Fruit fly (Drosophila melanogaster) whole organism, prepupa: ENCODE data around the gene CG11050.

Source experiments
- Blimp-1 ChIP-seq: fragments of 200-800 bp; sonication (Bioruptor generic); optimal IDR thresholded peaks from 3 replicates; lab custom pipeline; 2017; ENCODE audit warnings: missing biosample characterization, missing genetic modification characterization, mild to moderate bottlenecking, moderate library complexity, missing genetic modification reagents
- CG11294 ChIP-seq: fragments of 200-800 bp; sonication (Bioruptor generic); IDR thresholded peaks from 2 replicates; pipeline ENCODE4 v1.3.6; 2022; ENCODE audit warnings: missing biosample characterization, missing genetic modification characterization
- CG11762 ChIP-seq: fragments of 200-800 bp; sonication (Bioruptor generic); optimal IDR thresholded peaks from 3 replicates; lab custom pipeline; 2016; ENCODE audit warnings: missing biosample characterization, missing genetic modification characterization; ENCODE audit not compliant: insufficient read depth
- CG15336 ChIP-seq: fragments of 200-800 bp; sonication (Bioruptor generic); IDR thresholded peaks from 2 replicates; pipeline ENCODE4 v1.3.6; 2022; ENCODE audit warnings: missing biosample characterization, missing genetic modification characterization
- CG1621 ChIP-seq: fragments of 200-800 bp; sonication (Bioruptor generic); optimal IDR thresholded peaks from 3 replicates; lab custom pipeline; 2018; ENCODE audit warnings: missing biosample characterization, mild to moderate bottlenecking, missing genetic modification characterization
- CG31627 ChIP-seq: fragments of 200-800 bp; sonication (Bioruptor generic); optimal IDR thresholded peaks from 3 replicates; lab custom pipeline; 2016; ENCODE audit warnings: missing biosample characterization, missing genetic modification characterization
- CG32006 ChIP-seq: fragments of 200-800 bp; sonication (Bioruptor generic); optimal IDR thresholded peaks from 3 replicates; lab custom pipeline; 2017; ENCODE audit warnings: missing biosample characterization, mild to moderate bottlenecking, missing genetic modification characterization
- CG34406 ChIP-seq: fragments of 200-800 bp; sonication (Bioruptor generic); optimal IDR thresholded peaks from 3 replicates; lab custom pipeline; 2016; ENCODE audit warnings: missing biosample characterization, missing genetic modification characterization
- CG4318 ChIP-seq: fragments of 200-800 bp; sonication (Bioruptor generic); optimal IDR thresholded peaks from 3 replicates; lab custom pipeline; 2017; ENCODE audit warnings: missing biosample characterization, mild to moderate bottlenecking, missing genetic modification characterization
- CG6792 ChIP-seq: fragments of 200-800 bp; sonication (Bioruptor generic); optimal IDR thresholded peaks from 3 replicates; lab custom pipeline; 2016; ENCODE audit warnings: missing biosample characterization, missing genetic modification characterization
- CG6808 ChIP-seq: fragments of 200-800 bp; sonication (Bioruptor generic); optimal IDR thresholded peaks from 3 replicates; lab custom pipeline; 2017; ENCODE audit warnings: missing biosample characterization, missing genetic modification characterization, mild to moderate bottlenecking, moderate library complexity, missing genetic modification reagents
- CG6854 ChIP-seq: fragments of 200-800 bp; sonication (Bioruptor generic); optimal IDR thresholded peaks from 2 replicates; lab custom pipeline; 2017; ENCODE audit warnings: missing biosample characterization, mild to moderate bottlenecking, missing genetic modification characterization
- CG7368 ChIP-seq: fragments of 200-800 bp; sonication (Bioruptor generic); optimal IDR thresholded peaks from 3 replicates; lab custom pipeline; 2016; ENCODE audit warnings: missing biosample characterization, missing genetic modification characterization
- CG8119 ChIP-seq: fragments of 200-800 bp; sonication (Bioruptor generic); IDR thresholded peaks from 3 replicates; pipeline ENCODE4 v1.3.6; 2022; ENCODE audit warnings: missing biosample characterization, missing genetic modification characterization
- CG8632 ChIP-seq: fragments of 200-800 bp; sonication (Bioruptor generic); optimal IDR thresholded peaks from 3 replicates; lab custom pipeline; 2016; ENCODE audit warnings: missing biosample characterization, missing genetic modification characterization
- CG9139 ChIP-seq: fragments of 200-800 bp; sonication (Bioruptor generic); optimal IDR thresholded peaks from 3 replicates; lab custom pipeline; 2017; ENCODE audit warnings: missing biosample characterization, mild to moderate bottlenecking, missing genetic modification characterization
- Eip75B ChIP-seq: fragments of 200-800 bp; sonication (Bioruptor generic); optimal IDR thresholded peaks from 3 replicates; lab custom pipeline; 2016; ENCODE audit warnings: missing biosample characterization, missing genetic modification characterization
- Eip78C ChIP-seq: fragments of 200-800 bp; sonication (Bioruptor generic); peaks from one replicate; lab custom pipeline; 2016; ENCODE audit warnings: missing biosample characterization, missing genetic modification characterization
- Eip93F ChIP-seq: fragments of 200-800 bp; sonication (Bioruptor generic); optimal IDR thresholded peaks from 2 replicates; lab custom pipeline; 2016; ENCODE audit warnings: missing biosample characterization, mild to moderate bottlenecking, missing genetic modification characterization
- Gug ChIP-seq: fragments of 200-800 bp; sonication (Bioruptor generic); IDR thresholded peaks from 2 replicates; pipeline ENCODE4 v1.3.6; 2022; ENCODE audit warnings: missing biosample characterization, missing genetic modification characterization
- Hr38 ChIP-seq: sonication (Bioruptor generic); optimal IDR thresholded peaks from 2 replicates; lab custom pipeline; 2016; ENCODE audit warnings: missing biosample characterization, missing genetic modification characterization
- Hr4 ChIP-seq: fragments of 200-800 bp; sonication (Bioruptor generic); optimal IDR thresholded peaks from 3 replicates; lab custom pipeline; 2016; ENCODE audit warnings: missing biosample characterization, missing genetic modification characterization
- Lpt ChIP-seq: fragments of 200-800 bp; sonication (Bioruptor generic); optimal IDR thresholded peaks from 3 replicates; lab custom pipeline; 2016; ENCODE audit warnings: missing biosample characterization, missing genetic modification characterization
- Met ChIP-seq: fragments of 200-800 bp; sonication (Bioruptor generic); optimal IDR thresholded peaks from 3 replicates; lab custom pipeline; 2016; ENCODE audit warnings: missing biosample characterization, missing genetic modification characterization
- OdsH ChIP-seq: fragments of 200-800 bp; sonication (Bioruptor generic); optimal IDR thresholded peaks from 3 replicates; lab custom pipeline; 2016; ENCODE audit warnings: missing biosample characterization, missing genetic modification characterization
- Smox ChIP-seq: fragments of 200-800 bp; sonication (Bioruptor generic); optimal IDR thresholded peaks from 3 replicates; lab custom pipeline; 2016; ENCODE audit warnings: missing biosample characterization, missing genetic modification characterization
- Sox14 ChIP-seq: fragments of 200-800 bp; sonication (Bioruptor generic); optimal IDR thresholded peaks from 3 replicates; lab custom pipeline; 2016; ENCODE audit warnings: missing biosample characterization, missing genetic modification characterization
- Sox15 ChIP-seq: fragments of 200-800 bp; sonication (Bioruptor generic); optimal IDR thresholded peaks from 3 replicates; lab custom pipeline; 2016; ENCODE audit warnings: missing biosample characterization, missing genetic modification characterization
- achi ChIP-seq: fragments of 200-800 bp; sonication (Bioruptor generic); optimal IDR thresholded peaks from 3 replicates; lab custom pipeline; 2016; ENCODE audit warnings: missing biosample characterization, missing genetic modification characterization
- acj6 ChIP-seq: fragments of 200-800 bp; sonication (Bioruptor generic); optimal IDR thresholded peaks from 3 replicates; lab custom pipeline; 2016; ENCODE audit warnings: missing biosample characterization, missing genetic modification characterization
- cyc ChIP-seq: fragments of 200-800 bp; sonication (Bioruptor generic); optimal IDR thresholded peaks from 3 replicates; lab custom pipeline; 2016; ENCODE audit warnings: missing biosample characterization, missing genetic modification characterization
- dsx ChIP-seq: fragments of 200-800 bp; optimal IDR thresholded peaks from 3 replicates; lab custom pipeline; 2019; ENCODE audit warnings: missing biosample characterization, mild to moderate bottlenecking, missing genetic modification characterization, moderate library complexity; ENCODE audit not compliant: poor library complexity, severe bottlenecking
- eg ChIP-seq: fragments of 200-800 bp; sonication (Bioruptor generic); IDR thresholded peaks from 3 replicates; pipeline ENCODE4 v1.3.6; 2022; ENCODE audit warnings: missing biosample characterization, missing genetic modification characterization
- esn ChIP-seq: fragments of 200-800 bp; sonication (Bioruptor generic); optimal IDR thresholded peaks from 2 replicates; lab custom pipeline; 2016; ENCODE audit warnings: missing biosample characterization, mild to moderate bottlenecking, missing genetic modification characterization, moderate library complexity
- fd59A ChIP-seq: fragments of 200-800 bp; sonication (Bioruptor generic); optimal IDR thresholded peaks from 2 replicates; lab custom pipeline; 2017; ENCODE audit warnings: missing biosample characterization, mild to moderate bottlenecking, missing genetic modification characterization, missing genetic modification reagents
- fd85E ChIP-seq: fragments of 200-800 bp; sonication (Bioruptor generic); optimal IDR thresholded peaks from 3 replicates; lab custom pipeline; 2016; ENCODE audit warnings: missing biosample characterization, missing genetic modification characterization
- fkh ChIP-seq: fragments of 200-800 bp; sonication (Bioruptor generic); optimal IDR thresholded peaks from 3 replicates; lab custom pipeline; 2017; ENCODE audit warnings: missing biosample characterization, mild to moderate bottlenecking, missing genetic modification characterization, moderate library complexity
- net ChIP-seq: fragments of 200-800 bp; sonication (Bioruptor generic); optimal IDR thresholded peaks from 3 replicates; lab custom pipeline; 2016; ENCODE audit warnings: missing biosample characterization, missing genetic modification characterization
- pdm3 ChIP-seq: fragments of 200-800 bp; sonication (Bioruptor generic); optimal IDR thresholded peaks from 3 replicates; lab custom pipeline; 2016; ENCODE audit warnings: missing biosample characterization, missing genetic modification characterization
- salr ChIP-seq, 2 experiments: fragments of 200-800 bp; sonication (Bioruptor generic); optimal IDR thresholded peaks; 3 replicates each; lab custom pipeline; 2016 to 2018; ENCODE audit warnings: missing biosample characterization in 2 of 2, missing genetic modification characterization in 2 of 2, mild to moderate bottlenecking in 1 of 2
- spab ChIP-seq: fragments of 200-800 bp; sonication (Bioruptor generic); optimal IDR thresholded peaks from 2 replicates; lab custom pipeline; 2017; ENCODE audit warnings: missing biosample characterization, mild to moderate bottlenecking, missing genetic modification characterization, missing genetic modification reagents
- ss ChIP-seq, 2 experiments: fragments of 200-800 bp; sonication (Bioruptor generic); optimal IDR thresholded peaks; 2 replicates in 1 of 2; 3 replicates in 1 of 2; lab custom pipeline; 2017 to 2018; ENCODE audit warnings: mild to moderate bottlenecking in 2 of 2, missing biosample characterization in 2 of 2, missing genetic modification characterization in 2 of 2, moderate library complexity in 1 of 2
- svp ChIP-seq: fragments of 200-800 bp; sonication (Bioruptor generic); peaks from one replicate; lab custom pipeline; 2016; ENCODE audit warnings: missing biosample characterization, missing genetic modification characterization
- topi ChIP-seq: fragments of 200-800 bp; sonication (Bioruptor generic); optimal IDR thresholded peaks from 3 replicates; lab custom pipeline; 2016; ENCODE audit warnings: missing biosample characterization, missing genetic modification characterization
- vri ChIP-seq: fragments of 200-800 bp; sonication (Bioruptor generic); optimal IDR thresholded peaks from 3 replicates; lab custom pipeline; 2016; ENCODE audit warnings: missing biosample characterization, mild to moderate bottlenecking, missing genetic modification characterization

The CG11050 gene

dm6 chr2L:6584346-6584745 is 26.5 kb upstream of the CG11050 start:
- TF ChIP-seq Met (GFP tag; lab: Kevin White, UChicago) = no peak
- TF ChIP-seq CG6854 (GFP tag; lab: Kevin White, UChicago) = no peak
- TF ChIP-seq CG7368 (GFP tag; lab: Kevin White, UChicago) = no peak
- TF ChIP-seq net (GFP tag; lab: Kevin White, UChicago) = no peak
- no peak for TF ChIP-seq CG15336
- TF ChIP-seq Gug (GFP tag; lab: Robert Waterston, UW) = no peak
- TF ChIP-seq pdm3 (GFP tag; lab: Kevin White, UChicago) = no peak
- TF ChIP-seq vri (GFP tag; lab: Kevin White, UChicago) = no peak
- no peak for TF ChIP-seq Eip93F (GFP tag; lab: Kevin White, UChicago)
- TF ChIP-seq fkh (GFP tag; lab: Kevin White, UChicago) = no peak
- no peak for TF ChIP-seq CG11294
- no peak for TF ChIP-seq Sox14 (GFP tag; lab: Kevin White, UChicago)
- TF ChIP-seq fd59A (GFP tag; lab: Kevin White, UChicago) = no peak
- no peak for TF ChIP-seq acj6 (GFP tag; lab: Kevin White, UChicago)
- TF ChIP-seq CG4318 (GFP tag; lab: Kevin White, UChicago) = no peak
- TF ChIP-seq Eip75B (GFP tag; lab: Kevin White, UChicago) = no peak
- TF ChIP-seq topi (GFP tag; lab: Kevin White, UChicago) = no peak
- TF ChIP-seq CG6792 = no peak

DNA sequence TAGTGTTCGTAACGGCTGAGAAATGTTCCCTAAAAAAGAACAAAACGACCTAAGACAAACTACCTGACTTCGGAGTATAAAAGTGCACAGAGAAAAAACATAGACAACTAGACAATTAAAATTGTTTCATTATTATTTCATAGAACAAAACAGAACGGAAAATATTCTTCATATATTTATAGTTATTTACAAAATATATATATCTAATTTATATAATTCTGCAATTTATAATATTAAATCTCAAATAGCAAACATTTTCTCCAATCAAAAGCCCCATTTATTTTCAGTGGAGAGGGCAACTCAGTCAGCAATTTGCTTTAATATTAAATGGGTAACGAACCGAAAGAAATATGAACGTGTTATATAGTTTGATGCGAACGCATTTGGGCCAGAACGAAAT is 15.8 kb upstream of the CG11050 start:
- TF ChIP-seq CG15336 = no peak
- TF ChIP-seq Gug (GFP tag; lab: Robert Waterston, UW) = no peak
- TF ChIP-seq Eip75B (GFP tag; lab: Kevin White, UChicago) = no peak
- TF ChIP-seq CG6808 (GFP tag; lab: Kevin White, UChicago) = no peak
- no peak for TF ChIP-seq CG31627
- no peak for TF ChIP-seq CG7368 (GFP tag; lab: Kevin White, UChicago)
- TF ChIP-seq CG32006 (GFP tag; lab: Kevin White, UChicago) = no peak
- no peak for TF ChIP-seq dsx (GFP tag; lab: Kevin White, UChicago)
- no peak for TF ChIP-seq fd85E
- TF ChIP-seq acj6 (GFP tag; lab: Kevin White, UChicago) = no peak
- TF ChIP-seq ss (GFP tag; optimal IDR thresholded peaks at IDR 0.05; lab: Kevin White, UChicago) = no peak
- no peak for TF ChIP-seq Blimp-1
- no peak for TF ChIP-seq Smox (GFP tag; lab: Kevin White, UChicago)
- TF ChIP-seq svp (GFP tag; lab: Kevin White, UChicago) = no peak
- no peak for TF ChIP-seq spab

dm6 chr2L:6601018-6601505 is 9.7 kb upstream of the CG11050 start, which contains the start of gene Dpp10:
Gene Dpp10 (minus strand): TSS chr2L:6601068.
- TF ChIP-seq fd85E (no peak), Lpt (peak; percentile 59), salr (GFP tag; optimal IDR thresholded peaks at IDR 0.05; lab: Kevin White, UChicago) (peak; percentile 48 to 61), Sox15 (GFP tag; lab: Kevin White, UChicago) (peak; percentile 58), eg (peak; percentile 90), CG4318 (GFP tag; lab: Kevin White, UChicago) (peak; percentile 70), fd59A (GFP tag; lab: Kevin White, UChicago) (peak; percentile 57), dsx (GFP tag; lab: Kevin White, UChicago) (peak; percentile 65), achi (GFP tag; lab: Kevin White, UChicago) (peak; percentile 76), CG8119 (GFP tag; lab: Robert Waterston, UW) (peak; percentile 89), cyc (GFP tag; lab: Kevin White, UChicago) (peak; percentile 67), CG9139 (peak; percentile 17), esn (GFP tag; lab: Kevin White, UChicago) (no peak), Gug (GFP tag; lab: Robert Waterston, UW) (peak; percentile 82), Eip78C (GFP tag; lab: Kevin White, UChicago) (peak; percentile 92), Sox14 (GFP tag; lab: Kevin White, UChicago) (peak; percentile 64), pdm3 (GFP tag; lab: Kevin White, UChicago) (peak; percentile 80), Met (GFP tag; lab: Kevin White, UChicago) (peak; percentile 75), CG8632 (GFP tag; lab: Kevin White, UChicago) (peak; percentile 67), CG34406 (GFP tag; lab: Kevin White, UChicago) (peak; percentile 54), CG15336 (peak; percentile 91), OdsH (GFP tag; lab: Kevin White, UChicago) (peak; percentile 76), CG1621 (tag; lab: Kevin White, UChicago) (peak; percentile 61), ss (GFP tag; optimal IDR thresholded peaks at IDR 0.05; lab: Kevin White, UChicago) (peak; percentile 53 to 75), spab (peak; percentile 65), Hr38 (no peak), CG11762 (peak; percentile 24), CG6808 (GFP tag; lab: Kevin White, UChicago) (peak; percentile 62), Hr4 (GFP tag; lab: Kevin White, UChicago) (peak; percentile 75), CG7368 (GFP tag; lab: Kevin White, UChicago) (peak; percentile 38), Blimp-1 (no peak), CG31627 (peak; percentile 73)
